Fruit fly (Drosophila melanogaster) whole organism, embryonic: ENCODE measurements around the gene CG32388.

Experiments
- Blimp-1 ChIP-seq: fragments of 200-800 bp; sonication (Bioruptor generic); optimal IDR thresholded peaks from 3 replicates; lab custom pipeline; 2018; ENCODE audit warnings: missing biosample characterization, missing genetic modification characterization, mild to moderate bottlenecking, moderate library complexity, missing genetic modification reagents
- CG12155 ChIP-seq: fragments of 200-800 bp; sonication (Bioruptor generic); optimal IDR thresholded peaks from 3 replicates; lab custom pipeline; 2016; ENCODE audit warnings: missing biosample characterization, missing genetic modification characterization
- CG12391 ChIP-seq: fragments of 200-800 bp; sonication (Bioruptor generic); optimal IDR thresholded peaks from 3 replicates; lab custom pipeline; 2018; ENCODE audit warnings: missing biosample characterization, mild to moderate bottlenecking, missing genetic modification characterization, moderate library complexity
- CG13123 ChIP-seq: fragments of 200-800 bp; sonication (Bioruptor generic); optimal IDR thresholded peaks from 2 replicates; lab custom pipeline; 2016; ENCODE audit warnings: missing biosample characterization, missing genetic modification characterization
- CG14014 ChIP-seq: fragments of 200-800 bp; sonication (Bioruptor generic); IDR thresholded peaks from 2 replicates; pipeline ENCODE4 v1.3.6; 2022; ENCODE audit warnings: missing biosample characterization, missing genetic modification characterization
- CG14050 ChIP-seq: fragments of 200-800 bp; sonication (Bioruptor generic); IDR thresholded peaks from 3 replicates; pipeline ENCODE4 v1.3.6; 2022; ENCODE audit warnings: missing biosample characterization, missing genetic modification characterization
- CG14441 ChIP-seq: fragments of 200-800 bp; sonication (Bioruptor generic); IDR thresholded peaks from 2 replicates; pipeline ENCODE4 v1.3.6; 2022; ENCODE audit warnings: missing biosample characterization, missing genetic modification characterization
- CG14667 ChIP-seq: fragments of 200-800 bp; sonication (Bioruptor generic); IDR thresholded peaks from 2 replicates; pipeline ENCODE4 v1.3.6; 2022; ENCODE audit warnings: missing biosample characterization, missing genetic modification characterization
- CG16863 ChIP-seq: fragments of 200-800 bp; sonication (Bioruptor generic); optimal IDR thresholded peaks from 3 replicates; lab custom pipeline; 2016; ENCODE audit warnings: missing biosample characterization, missing genetic modification characterization
- CG17802 ChIP-seq: fragments of 200-800 bp; sonication (Bioruptor generic); optimal IDR thresholded peaks from 2 replicates; lab custom pipeline; 2018; ENCODE audit warnings: missing biosample characterization, mild to moderate bottlenecking, missing genetic modification characterization, moderate library complexity
- CG2712 ChIP-seq: fragments of 200-800 bp; optimal IDR thresholded peaks from 3 replicates; lab custom pipeline; 2019; ENCODE audit warnings: missing biosample characterization, mild to moderate bottlenecking, missing genetic modification characterization, moderate library complexity
- CG31441 ChIP-seq: fragments of 200-800 bp; sonication (Bioruptor generic); IDR thresholded peaks from 2 replicates; pipeline ENCODE4 v1.3.6; 2022; ENCODE audit warnings: missing biosample characterization, missing genetic modification characterization
- CG3163 ChIP-seq: fragments of 200-800 bp; sonication (Bioruptor generic); optimal IDR thresholded peaks from 3 replicates; lab custom pipeline; 2016; ENCODE audit warnings: missing biosample characterization, missing genetic modification characterization
- CG32532 ChIP-seq: fragments of 200-800 bp; sonication (Bioruptor generic); IDR thresholded peaks from 2 replicates; pipeline ENCODE4 v1.3.6; 2022; ENCODE audit warnings: missing biosample characterization, missing genetic modification characterization
- CG6689 ChIP-seq: fragments of 200-800 bp; sonication (Bioruptor generic); IDR thresholded peaks from 2 replicates; pipeline ENCODE4 v1.3.6; 2022; ENCODE audit warnings: missing biosample characterization, missing genetic modification characterization
- CG7839 ChIP-seq: fragments of 200-800 bp; sonication (Bioruptor generic); optimal IDR thresholded peaks from 3 replicates; lab custom pipeline; 2018; ENCODE audit warnings: missing biosample characterization, mild to moderate bottlenecking, missing genetic modification characterization, moderate library complexity
- CG8944 ChIP-seq: fragments of 200-800 bp; sonication (Bioruptor generic); optimal IDR thresholded peaks from 3 replicates; lab custom pipeline; 2016; ENCODE audit warnings: missing biosample characterization, missing genetic modification characterization
- CTCF ChIP-seq: fragments of 200-800 bp; sonication (Bioruptor generic); optimal IDR thresholded peaks from 2 replicates; lab custom pipeline; 2017; ENCODE audit warnings: missing biosample characterization, mild to moderate bottlenecking, missing genetic modification characterization, moderate library complexity
- Chrac-16 ChIP-seq: fragments of 200-800 bp; sonication (Bioruptor generic); optimal IDR thresholded peaks from 3 replicates; lab custom pipeline; 2016; ENCODE audit warnings: missing biosample characterization, missing genetic modification characterization
- CoRest ChIP-seq: fragments of 200-800 bp; sonication (Bioruptor generic); optimal IDR thresholded peaks from 3 replicates; lab custom pipeline; 2018; ENCODE audit warnings: missing biosample characterization, mild to moderate bottlenecking, missing genetic modification characterization, moderate library complexity
- D19A ChIP-seq: fragments of 200-800 bp; optimal IDR thresholded peaks from 3 replicates; lab custom pipeline; 2019; ENCODE audit warnings: missing biosample characterization, mild to moderate bottlenecking, missing genetic modification characterization, moderate library complexity
- Dfd ChIP-seq, 2 experiments: fragments of >200 bp; optimal IDR thresholded peaks; 2 replicates each; lab custom pipeline; 2017; ENCODE audit warnings: missing biosample characterization in 2 of 2, missing genetic modification characterization in 2 of 2
- Dip2 ChIP-seq: fragments of 200-800 bp; sonication (Bioruptor generic); IDR thresholded peaks from 2 replicates; pipeline ENCODE4 v1.3.6; 2022; ENCODE audit warnings: missing biosample characterization, missing genetic modification characterization
- Elba2 ChIP-seq: fragments of 200-800 bp; sonication (Bioruptor generic); optimal IDR thresholded peaks from 3 replicates; lab custom pipeline; 2016; ENCODE audit warnings: missing biosample characterization, missing genetic modification characterization
- Fer2 ChIP-seq: fragments of 200-800 bp; sonication (Bioruptor generic); optimal IDR thresholded peaks from 2 replicates; lab custom pipeline; 2018; ENCODE audit warnings: missing biosample characterization, mild to moderate bottlenecking, missing genetic modification characterization, moderate library complexity
- GATAe ChIP-seq: fragments of 200-800 bp; sonication (Bioruptor generic); conservative IDR thresholded peaks from 2 replicates; pipeline ENCODE4 v1.3.6; 2022; ENCODE audit warnings: missing biosample characterization, missing genetic modification characterization
- Hr51 ChIP-seq, 2 experiments: fragments of 200-800 bp; sonication (Bioruptor generic); optimal IDR thresholded peaks; 2 replicates in 1 of 2; 3 replicates in 1 of 2; lab custom pipeline; 2016 to 2018; ENCODE audit warnings: missing biosample characterization in 2 of 2, missing genetic modification characterization in 2 of 2, mild to moderate bottlenecking in 1 of 2, moderate library complexity in 1 of 2
- Myb ChIP-seq: fragments of 200-800 bp; sonication (Bioruptor generic); optimal IDR thresholded peaks from 2 replicates; lab custom pipeline; 2016; ENCODE audit warnings: missing biosample characterization, missing genetic modification characterization
- NC2β ChIP-seq: fragments of 200-800 bp; sonication (Bioruptor generic); optimal IDR thresholded peaks from 2 replicates; lab custom pipeline; 2016; ENCODE audit warnings: missing biosample characterization, missing genetic modification characterization
- NfI ChIP-seq: fragments of 200-800 bp; sonication (Bioruptor generic); optimal IDR thresholded peaks from 3 replicates; lab custom pipeline; 2018; ENCODE audit warnings: missing biosample characterization, mild to moderate bottlenecking, missing genetic modification characterization, moderate library complexity
- Xbp1 ChIP-seq: fragments of 200-800 bp; sonication (Bioruptor generic); optimal IDR thresholded peaks from 3 replicates; lab custom pipeline; 2016; ENCODE audit warnings: missing biosample characterization, mild to moderate bottlenecking, missing genetic modification characterization
- Xrp1 ChIP-seq: fragments of 200-800 bp; sonication (Bioruptor generic); IDR thresholded peaks from 2 replicates; pipeline ENCODE4 v1.3.6; 2022; ENCODE audit warnings: missing biosample characterization, missing genetic modification characterization
- ase ChIP-seq: fragments of 200-800 bp; sonication (Bioruptor generic); IDR thresholded peaks from 3 replicates; pipeline ENCODE4 v1.3.6; 2022; ENCODE audit warnings: missing biosample characterization, missing genetic modification characterization
- ci ChIP-seq: fragments of 200-800 bp; sonication (Bioruptor generic); IDR thresholded peaks from 3 replicates; pipeline ENCODE4 v1.3.6; 2022; ENCODE audit warnings: missing biosample characterization, missing genetic modification characterization
- dan ChIP-seq: fragments of 200-800 bp; sonication (Bioruptor generic); IDR thresholded peaks from 2 replicates; pipeline ENCODE4 v1.3.6; 2022; ENCODE audit warnings: missing biosample characterization, missing genetic modification characterization
- dysf ChIP-seq: fragments of 200-800 bp; sonication (Bioruptor generic); IDR thresholded peaks from 3 replicates; pipeline ENCODE4 v1.3.6; 2022; ENCODE audit warnings: missing biosample characterization, missing genetic modification characterization
- fd102C ChIP-seq: fragments of 200-800 bp; sonication (Bioruptor generic); optimal IDR thresholded peaks from 2 replicates; lab custom pipeline; 2018; ENCODE audit warnings: missing biosample characterization, mild to moderate bottlenecking, missing genetic modification characterization, moderate library complexity
- fd64A ChIP-seq: fragments of 200-800 bp; sonication (Bioruptor generic); optimal IDR thresholded peaks from 3 replicates; lab custom pipeline; 2018; ENCODE audit warnings: missing biosample characterization, mild to moderate bottlenecking, missing genetic modification characterization
- gce ChIP-seq: fragments of 200-800 bp; sonication (Bioruptor generic); IDR thresholded peaks from 3 replicates; pipeline ENCODE4 v1.3.6; 2022; ENCODE audit warnings: missing biosample characterization, missing genetic modification characterization
- grau ChIP-seq: fragments of 200-800 bp; optimal IDR thresholded peaks from 3 replicates; lab custom pipeline; 2019; ENCODE audit warnings: missing biosample characterization, mild to moderate bottlenecking, missing genetic modification characterization, moderate library complexity
- grn ChIP-seq: fragments of 200-800 bp; sonication (Bioruptor generic); optimal IDR thresholded peaks from 3 replicates; lab custom pipeline; 2017; ENCODE audit warnings: missing biosample characterization, missing genetic modification characterization
- gsb ChIP-seq: fragments of 200-800 bp; sonication (Bioruptor generic); IDR thresholded peaks from 2 replicates; pipeline ENCODE4 v1.3.6; 2022; ENCODE audit warnings: missing biosample characterization, missing genetic modification characterization
- her ChIP-seq: fragments of 200-800 bp; sonication (Bioruptor generic); optimal IDR thresholded peaks from 2 replicates; lab custom pipeline; 2016; ENCODE audit warnings: missing biosample characterization, missing genetic modification characterization
- jumu ChIP-seq: fragments of 200-800 bp; sonication (Bioruptor generic); optimal IDR thresholded peaks from 3 replicates; lab custom pipeline; 2016; ENCODE audit warnings: missing biosample characterization, missing genetic modification characterization
- mam ChIP-seq: fragments of 200-800 bp; sonication (Bioruptor generic); optimal IDR thresholded peaks from 3 replicates; lab custom pipeline; 2016; ENCODE audit warnings: missing biosample characterization, missing genetic modification characterization
- nmo ChIP-seq: fragments of 200-800 bp; sonication (Bioruptor generic); optimal IDR thresholded peaks from 2 replicates; lab custom pipeline; 2018; ENCODE audit warnings: missing biosample characterization, mild to moderate bottlenecking, missing genetic modification characterization, moderate library complexity
- row ChIP-seq: fragments of 200-800 bp; sonication (Bioruptor generic); IDR thresholded peaks from 3 replicates; pipeline ENCODE4 v1.3.6; 2022; ENCODE audit warnings: missing biosample characterization, missing genetic modification characterization
- sc ChIP-seq, 3 experiments: fragments of >200 bp in 2 of 3; fragments of 200-800 bp in 1 of 3; sonication (Bioruptor generic) in 1 of 3; optimal IDR thresholded peaks; 2 replicates in 2 of 3; 3 replicates in 1 of 3; lab custom pipeline; 2017; ENCODE audit warnings: mild to moderate bottlenecking in 1 of 3, missing biosample characterization in 1 of 3, missing genetic modification characterization in 1 of 3, missing genetic modification reagents in 1 of 3
- sens ChIP-seq: fragments of 200-800 bp; sonication (Bioruptor generic); peaks from one replicate; lab custom pipeline; 2016; ENCODE audit warnings: missing biosample characterization, missing genetic modification characterization
- slp2 ChIP-seq: fragments of 200-800 bp; sonication (Bioruptor generic); optimal IDR thresholded peaks from 2 replicates; lab custom pipeline; 2016; ENCODE audit warnings: missing biosample characterization, missing genetic modification characterization
- usp ChIP-seq: fragments of >200 bp; optimal IDR thresholded peaks from 2 replicates; lab custom pipeline; 2017; ENCODE audit warnings: missing biosample characterization, missing genetic modification characterization

CG32388 gene

dm6 chr3L:6978030-6978683, 6.2 kb downstream of the CG32388 start:
- TF ChIP-seq grn (GFP tag; lab: Kevin White, UChicago) (no peak), sens (GFP tag; lab: Kevin White, UChicago) (peak; percentile 92), GATAe (no peak), gsb (GFP tag; lab: Robert Waterston, UW) (no peak), CG8944 (GFP tag; lab: Kevin White, UChicago) (no peak), Dfd (GFP tag; optimal IDR thresholded peaks at IDR 0.05; lab: Kevin White, UChicago) (no peak), fd102C (GFP tag; lab: Kevin White, UChicago) (no peak), row (GFP tag; lab: Robert Waterston, UW) (peak; percentile 54), grau (tag; lab: Kevin White, UChicago) (peak; percentile 88), jumu (GFP tag; lab: Kevin White, UChicago) (peak; percentile 23), CG7839 (tag; lab: Kevin White, UChicago) (peak; percentile 26), CG3163 (GFP tag; lab: Kevin White, UChicago) (no peak), CG2712 (tag; lab: Kevin White, UChicago) (peak; percentile 28), CoRest (tag; lab: Kevin White, UChicago) (peak; percentile 17), slp2 (GFP tag; lab: Kevin White, UChicago) (peak; percentile 13), CTCF (no peak), dysf (GFP tag; lab: Robert Waterston, UW) (0 out of 3 replicates have a peak, but pooled peaks have one; percentile 29), CG31441 (GFP tag; lab: Robert Waterston, UW) (0 out of 2 replicates have a peak, but pooled peaks have one; percentile 10), ase (GFP tag; lab: Robert Waterston, UW) (no peak), ci (GFP tag; lab: Robert Waterston, UW) (0 out of 3 replicates have a peak, but pooled peaks have one; percentile 7), CG32532 (0 out of 2 replicates have a peak, but pooled peaks have one; percentile 21), CG6689 (peak; percentile 27; the same call in 1 of the 2 replicates), usp (GFP tag; lab: Kevin White, UChicago) (no peak), fd64A (GFP tag; lab: Kevin White, UChicago) (no peak), dan (no peak), CG14050 (no peak), Xbp1 (GFP tag; lab: Kevin White, UChicago) (peak; percentile 12), CG14441 (GFP tag; lab: Robert Waterston, UW) (no peak), Hr51 (GFP tag; optimal IDR thresholded peaks at IDR 0.05; lab: Kevin White, UChicago) (peak in 1 of 2 experiments; percentile 20), NC2β (GFP tag; lab: Kevin White, UChicago) (no peak), mam (GFP tag; lab: Kevin White, UChicago) (peak; percentile 12), CG14014 (GFP tag; lab: Robert Waterston, UW) (no peak), gce (GFP tag; lab: Robert Waterston, UW) (no peak), Blimp-1 (GFP tag; lab: Kevin White, UChicago) (no peak), Xrp1 (GFP tag; lab: Robert Waterston, UW) (peak; percentile 31; the same call in 1 of the 2 replicates), her (no peak), nmo (GFP tag; lab: Kevin White, UChicago) (peak; percentile 23), CG12155 (peak; percentile 3), D19A (no peak), Chrac-16 (GFP tag; lab: Kevin White, UChicago) (peak; percentile 31), CG17802 (tag; lab: Kevin White, UChicago) (no peak), CG16863 (GFP tag; lab: Kevin White, UChicago) (peak; percentile 35), Elba2 (GFP tag; lab: Kevin White, UChicago) (no peak), Myb (no peak), sc (optimal IDR thresholded peaks at IDR 0.05; lab: Kevin White, UChicago) (no peak), sc (GFP tag; optimal IDR thresholded peaks at IDR 0.05; lab: Kevin White, UChicago) (no peak), Fer2 (no peak), Dip2 (GFP tag; lab: Robert Waterston, UW) (no peak), CG14667 (GFP tag; lab: Robert Waterston, UW) (peak; percentile 41; the same call in 1 of the 2 replicates), CG12391 (tag; lab: Kevin White, UChicago) (peak; percentile 16), NfI (no peak), CG13123 (GFP tag; lab: Kevin White, UChicago) (no peak)
